Fruit fly (Drosophila melanogaster) S2 (cell line): ENCODE results near the gene CG8677.

Source experiments
- CG8478 ChIP-seq: fragments of >200 bp; optimal IDR thresholded peaks from 2 replicates; lab custom pipeline; 2018
- CTCF ChIP-seq, 2 experiments: fragments of >200 bp; optimal IDR thresholded peaks; 2 replicates each; lab custom pipeline; 2018

- TF ChIP-seq CG8478 (lab: Kevin White, UChicago) (no peak), CTCF (optimal IDR thresholded peaks at IDR 0.05; lab: Kevin White, UChicago) (no peak)
Observed at dm6 chr2L:21206193-21206592, 14.9 kb upstream of the CG8677 start, which contains the start of gene clumsy.
